Fruit fly (Drosophila melanogaster): ENCODE data around the gene CtsF.

DNA sequence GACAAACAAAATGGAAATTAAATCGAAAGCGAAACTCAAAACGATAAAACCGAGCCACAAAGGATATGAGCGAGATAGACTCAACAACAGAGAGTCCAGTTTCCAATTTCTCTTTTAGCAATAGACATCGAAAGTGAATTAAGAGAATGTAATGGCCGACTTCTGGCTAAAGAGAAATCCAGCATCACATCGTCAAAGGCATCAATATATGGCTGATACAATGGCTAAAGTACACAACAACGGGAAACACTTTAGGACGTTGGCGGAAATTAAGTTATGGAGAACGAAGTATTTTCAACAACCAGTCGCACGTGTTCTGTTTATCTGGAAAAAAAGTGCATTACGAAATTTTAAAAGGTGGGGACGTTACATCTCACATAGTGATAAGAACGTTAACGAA is 52.0 kb downstream of the CtsF start:
- TF ChIP-seq CTCF (optimal IDR thresholded peaks at IDR 0.05) (no peak), CG8478 (optimal IDR thresholded peaks at IDR 0.05) (no peak)
